Fruit fly (Drosophila melanogaster) whole organism, embryonic: ENCODE measurements around the gene CG5846.

Source experiments
- Atf6 ChIP-seq: fragments of 200-800 bp; sonication (Bioruptor generic); IDR thresholded peaks from 2 replicates; pipeline ENCODE4 v1.3.6; 2022; ENCODE audit warnings: missing biosample characterization, missing genetic modification characterization
- Blimp-1 ChIP-seq: fragments of 200-800 bp; sonication (Bioruptor generic); optimal IDR thresholded peaks from 3 replicates; lab custom pipeline; 2018; ENCODE audit warnings: missing biosample characterization, missing genetic modification characterization, mild to moderate bottlenecking, moderate library complexity, missing genetic modification reagents
- CG10274 ChIP-seq: fragments of 200-800 bp; sonication (Bioruptor generic); optimal IDR thresholded peaks from 3 replicates; lab custom pipeline; 2017; ENCODE audit warnings: missing biosample characterization, mild to moderate bottlenecking, missing genetic modification characterization
- CG10565 ChIP-seq: fragments of 200-800 bp; sonication (Bioruptor generic); optimal IDR thresholded peaks from 3 replicates; lab custom pipeline; 2016; ENCODE audit warnings: missing biosample characterization, mild to moderate bottlenecking, missing genetic modification characterization
- CG11093 ChIP-seq: fragments of 200-800 bp; sonication (Bioruptor generic); IDR thresholded peaks from 3 replicates; pipeline ENCODE4 v1.3.6; 2022; ENCODE audit warnings: missing biosample characterization, missing genetic modification characterization
- CG11398 ChIP-seq: fragments of 200-800 bp; sonication (Bioruptor generic); optimal IDR thresholded peaks from 2 replicates; lab custom pipeline; 2016; ENCODE audit warnings: missing biosample characterization, missing genetic modification characterization
- CG13123 ChIP-seq: fragments of 200-800 bp; sonication (Bioruptor generic); optimal IDR thresholded peaks from 2 replicates; lab custom pipeline; 2016; ENCODE audit warnings: missing biosample characterization, missing genetic modification characterization
- CG13894 ChIP-seq: fragments of 200-800 bp; sonication (Bioruptor generic); optimal IDR thresholded peaks from 3 replicates; lab custom pipeline; 2018; ENCODE audit warnings: missing biosample characterization, mild to moderate bottlenecking, missing genetic modification characterization, moderate library complexity
- CG14667 ChIP-seq: fragments of 200-800 bp; sonication (Bioruptor generic); IDR thresholded peaks from 2 replicates; pipeline ENCODE4 v1.3.6; 2022; ENCODE audit warnings: missing biosample characterization, missing genetic modification characterization
- CG15479 ChIP-seq: fragments of 200-800 bp; sonication (Bioruptor generic); optimal IDR thresholded peaks from 3 replicates; lab custom pipeline; 2019; ENCODE audit warnings: missing biosample characterization, mild to moderate bottlenecking, missing genetic modification characterization, moderate library complexity
- CG17385 ChIP-seq: fragments of 200-800 bp; sonication (Bioruptor generic); optimal IDR thresholded peaks from 3 replicates; lab custom pipeline; 2018; ENCODE audit warnings: missing biosample characterization, mild to moderate bottlenecking, missing genetic modification characterization
- CG18476 ChIP-seq: fragments of 200-800 bp; sonication (Bioruptor generic); optimal IDR thresholded peaks from 2 replicates; lab custom pipeline; 2016; ENCODE audit warnings: missing biosample characterization, mild to moderate bottlenecking, missing genetic modification characterization
- CG2120 ChIP-seq: fragments of 200-800 bp; sonication (Bioruptor generic); optimal IDR thresholded peaks from 3 replicates; lab custom pipeline; 2016; ENCODE audit warnings: missing biosample characterization, missing genetic modification characterization
- CG30020 ChIP-seq: fragments of 200-800 bp; optimal IDR thresholded peaks from 2 replicates; lab custom pipeline; 2019; ENCODE audit warnings: missing biosample characterization, mild to moderate bottlenecking, missing genetic modification characterization, moderate library complexity
- CG31224 ChIP-seq: fragments of 200-800 bp; sonication (Bioruptor generic); IDR thresholded peaks from 2 replicates; pipeline ENCODE4 v1.3.6; 2022; ENCODE audit warnings: missing biosample characterization, missing genetic modification characterization
- CG3281 ChIP-seq: fragments of 200-800 bp; sonication (Bioruptor generic); optimal IDR thresholded peaks from 3 replicates; lab custom pipeline; 2017; ENCODE audit warnings: missing biosample characterization, mild to moderate bottlenecking, missing genetic modification characterization
- CG3995 ChIP-seq: fragments of 200-800 bp; sonication (Bioruptor generic); optimal IDR thresholded peaks from 3 replicates; lab custom pipeline; 2016; ENCODE audit warnings: missing biosample characterization, missing genetic modification characterization
- CG4404 ChIP-seq: fragments of 200-800 bp; sonication (Bioruptor generic); IDR thresholded peaks from 2 replicates; pipeline ENCODE4 v1.3.6; 2022; ENCODE audit warnings: missing biosample characterization, missing genetic modification characterization
- CG4424 ChIP-seq: fragments of 200-800 bp; sonication (Bioruptor generic); optimal IDR thresholded peaks from 3 replicates; lab custom pipeline; 2016; ENCODE audit warnings: missing biosample characterization, missing genetic modification characterization
- CG4707 ChIP-seq: fragments of 200-800 bp; sonication (Bioruptor generic); optimal IDR thresholded peaks from 2 replicates; lab custom pipeline; 2018; ENCODE audit warnings: missing biosample characterization, mild to moderate bottlenecking, missing genetic modification characterization, moderate library complexity
- CG8290 ChIP-seq, 3 experiments: fragments of 200-800 bp; sonication (Bioruptor generic); optimal IDR thresholded peaks; 2 replicates each; lab custom pipeline; 2016 to 2019; ENCODE audit warnings: missing biosample characterization in 3 of 3, missing genetic modification characterization in 3 of 3, mild to moderate bottlenecking in 2 of 3, moderate library complexity in 1 of 3
- CG9215 ChIP-seq: fragments of 200-800 bp; sonication (Bioruptor generic); IDR thresholded peaks from 2 replicates; pipeline ENCODE4 v1.3.6; 2022; ENCODE audit warnings: missing biosample characterization, missing genetic modification characterization
- CG9437 ChIP-seq: fragments of 200-800 bp; sonication (Bioruptor generic); optimal IDR thresholded peaks from 2 replicates; lab custom pipeline; 2018; ENCODE audit warnings: missing biosample characterization, mild to moderate bottlenecking, missing genetic modification characterization
- D19B ChIP-seq: fragments of 200-800 bp; sonication (Bioruptor generic); optimal IDR thresholded peaks from 2 replicates; lab custom pipeline; 2017; ENCODE audit warnings: missing biosample characterization, mild to moderate bottlenecking, missing genetic modification characterization
- Doc3 ChIP-seq: fragments of 200-800 bp; sonication (Bioruptor generic); IDR thresholded peaks from 3 replicates; pipeline ENCODE4 v1.3.6; 2022; ENCODE audit warnings: missing biosample characterization, missing genetic modification characterization; ENCODE audit not compliant: partially characterized antibody
- Fer1 ChIP-seq: fragments of 200-800 bp; sonication (Bioruptor generic); optimal IDR thresholded peaks from 2 replicates; lab custom pipeline; 2017; ENCODE audit warnings: missing biosample characterization, mild to moderate bottlenecking, missing genetic modification characterization
- Hr3 ChIP-seq: fragments of 200-800 bp; sonication (Bioruptor generic); optimal IDR thresholded peaks from 3 replicates; lab custom pipeline; 2016; ENCODE audit warnings: missing biosample characterization, missing genetic modification characterization
- Hsf ChIP-seq: fragments of 200-800 bp; sonication (Bioruptor generic); optimal IDR thresholded peaks from 3 replicates; lab custom pipeline; 2016; ENCODE audit warnings: missing biosample characterization, missing genetic modification characterization
- Mes4 ChIP-seq: fragments of 200-800 bp; sonication (Bioruptor generic); optimal IDR thresholded peaks from 2 replicates; lab custom pipeline; 2016; ENCODE audit warnings: missing biosample characterization, missing genetic modification characterization
- Nf-YA ChIP-seq: fragments of 200-800 bp; sonication (Bioruptor generic); IDR thresholded peaks from 2 replicates; pipeline ENCODE4 v1.3.6; 2022; ENCODE audit warnings: missing biosample characterization, missing genetic modification characterization
- Optix ChIP-seq: fragments of 200-800 bp; sonication (Bioruptor generic); IDR thresholded peaks from 3 replicates; pipeline ENCODE4 v1.3.6; 2022; ENCODE audit warnings: missing biosample characterization, missing genetic modification characterization
- PHDP ChIP-seq: fragments of 200-800 bp; sonication (Bioruptor generic); optimal IDR thresholded peaks from 3 replicates; lab custom pipeline; 2018; ENCODE audit warnings: missing biosample characterization, mild to moderate bottlenecking, missing genetic modification characterization, moderate library complexity
- Spps ChIP-seq: fragments of 200-800 bp; sonication (Bioruptor generic); optimal IDR thresholded peaks from 2 replicates; lab custom pipeline; 2018; ENCODE audit warnings: missing biosample characterization, mild to moderate bottlenecking, missing genetic modification characterization
- Usf ChIP-seq: fragments of 200-800 bp; sonication (Bioruptor generic); optimal IDR thresholded peaks from 2 replicates; lab custom pipeline; 2017; ENCODE audit warnings: missing genotype, missing biosample characterization, missing genetic modification characterization
- Xbp1 ChIP-seq: fragments of 200-800 bp; sonication (Bioruptor generic); optimal IDR thresholded peaks from 3 replicates; lab custom pipeline; 2016; ENCODE audit warnings: missing biosample characterization, mild to moderate bottlenecking, missing genetic modification characterization
- chif ChIP-seq, 2 experiments: fragments of 200-800 bp; sonication (Bioruptor generic); optimal IDR thresholded peaks; 3 replicates each; lab custom pipeline; 2016; ENCODE audit warnings: missing biosample characterization in 2 of 2, missing genetic modification characterization in 2 of 2
- chn ChIP-seq: fragments of 200-800 bp; sonication (Bioruptor generic); optimal IDR thresholded peaks from 2 replicates; lab custom pipeline; 2016; ENCODE audit warnings: missing biosample characterization, missing genetic modification characterization
- dpn ChIP-seq, 2 experiments: fragments of 200-800 bp; sonication (Bioruptor generic); optimal IDR thresholded peaks; 3 replicates each; lab custom pipeline; 2016; ENCODE audit warnings: missing biosample characterization in 2 of 2, missing genetic modification characterization in 2 of 2
- emc ChIP-seq: fragments of 200-800 bp; sonication (Bioruptor generic); optimal IDR thresholded peaks from 2 replicates; lab custom pipeline; 2016; ENCODE audit warnings: missing biosample characterization, missing genetic modification characterization
- fd102C ChIP-seq: fragments of 200-800 bp; sonication (Bioruptor generic); optimal IDR thresholded peaks from 2 replicates; lab custom pipeline; 2018; ENCODE audit warnings: missing biosample characterization, mild to moderate bottlenecking, missing genetic modification characterization, moderate library complexity
- gro ChIP-seq: fragments of 200-800 bp; sonication (Bioruptor generic); optimal IDR thresholded peaks from 2 replicates; lab custom pipeline; 2016; ENCODE audit warnings: missing biosample characterization, missing genetic modification characterization
- nmo ChIP-seq: fragments of 200-800 bp; sonication (Bioruptor generic); optimal IDR thresholded peaks from 2 replicates; lab custom pipeline; 2018; ENCODE audit warnings: missing biosample characterization, mild to moderate bottlenecking, missing genetic modification characterization, moderate library complexity
- p53 ChIP-seq: fragments of 200-800 bp; sonication (Bioruptor generic); optimal IDR thresholded peaks from 2 replicates; lab custom pipeline; 2016; ENCODE audit warnings: missing biosample characterization, missing genetic modification characterization
- repo ChIP-seq: fragments of 200-800 bp; sonication (Bioruptor generic); optimal IDR thresholded peaks from 2 replicates; lab custom pipeline; 2016; ENCODE audit warnings: missing biosample characterization, missing genetic modification characterization
- run ChIP-seq: fragments of 200-800 bp; sonication (Bioruptor generic); optimal IDR thresholded peaks from 3 replicates; lab custom pipeline; 2018; ENCODE audit warnings: missing biosample characterization, mild to moderate bottlenecking, missing genetic modification characterization
- sens ChIP-seq: fragments of 200-800 bp; sonication (Bioruptor generic); peaks from one replicate; lab custom pipeline; 2016; ENCODE audit warnings: missing biosample characterization, missing genetic modification characterization
- sqz ChIP-seq: fragments of 200-800 bp; sonication (Bioruptor generic); optimal IDR thresholded peaks from 3 replicates; lab custom pipeline; 2018; ENCODE audit warnings: missing biosample characterization, mild to moderate bottlenecking, missing genetic modification characterization
- stc ChIP-seq: fragments of 200-800 bp; sonication (Bioruptor generic); IDR thresholded peaks from 2 replicates; pipeline ENCODE4 v1.3.6; 2022; ENCODE audit warnings: missing biosample characterization, missing genetic modification characterization
- vfl ChIP-seq: fragments of 200-800 bp; sonication (Bioruptor generic); optimal IDR thresholded peaks from 2 replicates; lab custom pipeline; 2016; ENCODE audit warnings: missing biosample characterization, missing genetic modification characterization
- vvl ChIP-seq: fragments of 200-800 bp; sonication (Bioruptor generic); IDR thresholded peaks from 2 replicates; pipeline ENCODE4 v1.3.6; 2022; ENCODE audit warnings: missing biosample characterization, missing genetic modification characterization
- wek ChIP-seq: fragments of 200-800 bp; sonication (Bioruptor generic); optimal IDR thresholded peaks from 3 replicates; lab custom pipeline; 2018; ENCODE audit warnings: missing biosample characterization, mild to moderate bottlenecking, missing genetic modification characterization, moderate library complexity

Gene CG5846

dm6 chr2L:9954119-9954518 lies 2.9 kb downstream of the CG5846 start, which contains the start of the genes CG13126 and CG4709 (continued):
- TF ChIP-seq dpn (GFP tag; optimal IDR thresholded peaks at IDR 0.05; lab: Kevin White, UChicago): peak; percentile 2 to 93
- peak; percentile 92 for TF ChIP-seq CG3281 (GFP tag; lab: Kevin White, UChicago)
- peak; percentile 81 for TF ChIP-seq CG4404 (GFP tag; lab: Robert Waterston, UW)
- peak; percentile 87 for TF ChIP-seq CG13894
- TF ChIP-seq CG18476 (GFP tag; lab: Kevin White, UChicago): peak; percentile 81
- TF ChIP-seq Mes4 (GFP tag; lab: Kevin White, UChicago): no peak
- peak; percentile 16 for TF ChIP-seq CG10274 (GFP tag; lab: Kevin White, UChicago)
- peak; percentile 93 for TF ChIP-seq PHDP (tag; lab: Kevin White, UChicago)
- TF ChIP-seq CG2120 (GFP tag; lab: Kevin White, UChicago): peak; percentile 82
- peak; percentile 57 for TF ChIP-seq CG4707 (GFP tag; lab: Kevin White, UChicago)
- TF ChIP-seq fd102C: peak; percentile 59
- no peak for TF ChIP-seq wek (GFP tag; lab: Kevin White, UChicago)
- peak; percentile 89 for TF ChIP-seq CG8290 (GFP tag; optimal IDR thresholded peaks at IDR 0.05; lab: Kevin White, UChicago)
- peak in 1 of 2 experiments; percentile 42 for TF ChIP-seq CG8290 (tag; optimal IDR thresholded peaks at IDR 0.05; lab: Kevin White, UChicago)
- peak; percentile 95 for TF ChIP-seq Spps (tag; lab: Kevin White, UChicago)
- TF ChIP-seq CG13123 (GFP tag; lab: Kevin White, UChicago): peak; percentile 75
- peak; percentile 93 for TF ChIP-seq stc (GFP tag; lab: Robert Waterston, UW)
- peak; percentile 80 for TF ChIP-seq CG3995 (GFP tag; lab: Kevin White, UChicago)
- TF ChIP-seq vvl (GFP tag; lab: Robert Waterston, UW): peak; percentile 97
- TF ChIP-seq Blimp-1 (GFP tag; lab: Kevin White, UChicago): peak; percentile 94
- TF ChIP-seq CG14667 (GFP tag; lab: Robert Waterston, UW): peak; percentile 84
- peak; percentile 82 for TF ChIP-seq CG9437
- peak; percentile 1 for TF ChIP-seq emc (GFP tag; lab: Kevin White, UChicago)
- peak; percentile 84 for TF ChIP-seq sqz (GFP tag; lab: Kevin White, UChicago)
- peak; percentile 88 for TF ChIP-seq run (tag; lab: Kevin White, UChicago)
- no peak for TF ChIP-seq CG15479
- peak; percentile 0 for TF ChIP-seq gro (GFP tag; lab: Kevin White, UChicago)
- TF ChIP-seq nmo (GFP tag; lab: Kevin White, UChicago): peak; percentile 97
- no peak for TF ChIP-seq repo (GFP tag; lab: Kevin White, UChicago)
- peak; percentile 90 for TF ChIP-seq Xbp1
- peak; percentile 84 for TF ChIP-seq CG17385 (GFP tag; lab: Kevin White, UChicago)
- TF ChIP-seq Usf (GFP tag; lab: Kevin White, UChicago): peak; percentile 57
- TF ChIP-seq sens (GFP tag; lab: Kevin White, UChicago): peak; percentile 96
- peak; percentile 63 for TF ChIP-seq Hsf
- peak; percentile 71 for TF ChIP-seq Nf-YA (GFP tag; lab: Robert Waterston, UW)
- peak; percentile 89 for TF ChIP-seq Hr3 (GFP tag; lab: Kevin White, UChicago)
- peak; percentile 51 for TF ChIP-seq chn
- no peak for TF ChIP-seq p53 (GFP tag; lab: Kevin White, UChicago)
- peak; percentile 85 for TF ChIP-seq CG11093
- peak; percentile 78 for TF ChIP-seq CG30020 (tag; lab: Kevin White, UChicago)
- TF ChIP-seq Fer1 (GFP tag; lab: Kevin White, UChicago): peak; percentile 94
- TF ChIP-seq CG31224: peak; percentile 79
- peak; percentile 66; the same call in 2 of the 3 replicates for TF ChIP-seq Optix
- peak; percentile 51 for TF ChIP-seq CG10565 (GFP tag; lab: Kevin White, UChicago)
- peak; percentile 84 for TF ChIP-seq Atf6 (GFP tag; lab: Robert Waterston, UW)
- peak; percentile 81 for TF ChIP-seq D19B (GFP tag; lab: Kevin White, UChicago)
- TF ChIP-seq CG4424 (GFP tag; lab: Kevin White, UChicago): peak; percentile 94
- TF ChIP-seq Doc3 (GFP tag; lab: Robert Waterston, UW): no peak
- TF ChIP-seq CG11398 (GFP tag; lab: Kevin White, UChicago): no peak
- TF ChIP-seq chif (GFP tag; optimal IDR thresholded peaks at IDR 0.05; lab: Kevin White, UChicago): peak in 1 of 2 experiments; percentile 42
- peak; percentile 85 for TF ChIP-seq CG9215
- peak; percentile 57 for TF ChIP-seq vfl (GFP tag; lab: Kevin White, UChicago)
